Worm (Caenorhabditis elegans) whole organism, L2 larva: ENCODE data around the gene bmy-1.

ENCODE experiments used
- C34F6.9 ChIP-seq: fragments of 150-350 bp; optimal IDR thresholded peaks from 2 replicates; lab custom pipeline; 2014; ENCODE audit warnings: missing biosample characterization, missing genetic modification characterization
- F13H6.1 ChIP-seq: sonication (generic microtip); optimal IDR thresholded peaks from 2 replicates; lab custom pipeline; 2016; ENCODE audit warnings: missing genetic modification characterization, missing compliant biosample characterization
- R02D3.7 ChIP-seq: fragments of 150-350 bp; optimal IDR thresholded peaks from 2 replicates; lab custom pipeline; 2014; ENCODE audit warnings: missing biosample characterization, missing genetic modification characterization
- Y55F3AM.14 ChIP-seq: fragments of 200-800 bp; sonication (Bioruptor generic); optimal IDR thresholded peaks from 2 replicates; lab custom pipeline; 2018; ENCODE audit warnings: mild to moderate bottlenecking, missing genetic modification characterization, missing compliant biosample characterization
- ZK546.5 ChIP-seq: sonication (generic microtip); optimal IDR thresholded peaks from 2 replicates; lab custom pipeline; 2017; ENCODE audit warnings: missing biosample characterization, missing genetic modification characterization
- alr-1 ChIP-seq: fragments of 150-350 bp; optimal IDR thresholded peaks from 2 replicates; lab custom pipeline; 2014; ENCODE audit warnings: missing biosample characterization, missing genetic modification characterization
- aly-2 ChIP-seq: fragments of 150-350 bp; optimal IDR thresholded peaks from 2 replicates; lab custom pipeline; 2014; ENCODE audit warnings: missing biosample characterization, missing genetic modification characterization
- blmp-1 ChIP-seq: sonication (generic microtip); optimal IDR thresholded peaks from 2 replicates; lab custom pipeline; 2017; ENCODE audit warnings: missing genetic modification characterization, mild to moderate bottlenecking, missing compliant biosample characterization, antibody characterized with exemption, moderate library complexity; ENCODE audit not compliant: insufficient read depth
- ceh-16 ChIP-seq: fragments of 150-350 bp; optimal IDR thresholded peaks from 2 replicates; lab custom pipeline; 2014; ENCODE audit warnings: missing biosample characterization, missing genetic modification characterization
- ceh-82 ChIP-seq: fragments of 150-350 bp; optimal IDR thresholded peaks from 2 replicates; lab custom pipeline; 2014; ENCODE audit warnings: missing biosample characterization, missing genetic modification characterization
- crh-2 ChIP-seq: sonication (generic microtip); optimal IDR thresholded peaks from 2 replicates; lab custom pipeline; 2017; ENCODE audit warnings: missing biosample characterization, missing genetic modification characterization
- egl-27 ChIP-seq: sonication (generic microtip); optimal IDR thresholded peaks from 3 replicates; lab custom pipeline; 2017; ENCODE audit warnings: missing biosample characterization, missing genetic modification reagents, missing genetic modification characterization
- elt-1 ChIP-seq: fragments of 150-350 bp; optimal IDR thresholded peaks from 2 replicates; lab custom pipeline; 2014; ENCODE audit warnings: missing biosample characterization, missing genetic modification characterization
- elt-3 ChIP-seq: sonication (generic microtip); optimal IDR thresholded peaks from 2 replicates; lab custom pipeline; 2017; ENCODE audit warnings: missing biosample characterization, missing genetic modification characterization
- fos-1 ChIP-seq: fragments of 150-350 bp; optimal IDR thresholded peaks from 2 replicates; lab custom pipeline; 2014; ENCODE audit warnings: missing biosample characterization, missing genetic modification characterization
- gmeb-1 ChIP-seq: fragments of 150-350 bp; optimal IDR thresholded peaks from 2 replicates; lab custom pipeline; 2014; ENCODE audit warnings: missing biosample characterization, missing genetic modification characterization
- lin-11 ChIP-seq: fragments of 150-350 bp; sonication (generic microtip); optimal IDR thresholded peaks from 2 replicates; lab custom pipeline; 2014; ENCODE audit warnings: missing biosample characterization, missing genetic modification characterization, inconsistent platforms, mixed read lengths
- lin-13 ChIP-seq: fragments of 150-350 bp; optimal IDR thresholded peaks from 2 replicates; lab custom pipeline; 2014; ENCODE audit warnings: missing biosample characterization, missing genetic modification reagents, missing genetic modification characterization
- lsy-2 ChIP-seq, 2 experiments: fragments of 150-350 bp in 1 of 2; sonication (generic microtip) in 1 of 2; optimal IDR thresholded peaks; 2 replicates each; lab custom pipeline; 2014 to 2017; ENCODE audit warnings: missing biosample characterization in 2 of 2, missing genetic modification characterization in 2 of 2
- mab-5 ChIP-seq: fragments of 150-350 bp; optimal IDR thresholded peaks from 2 replicates; lab custom pipeline; 2014; ENCODE audit warnings: missing biosample characterization, missing genetic modification characterization
- mbf-1 ChIP-seq: sonication (generic microtip); optimal IDR thresholded peaks from 2 replicates; lab custom pipeline; 2017; ENCODE audit warnings: missing biosample characterization, missing genetic modification characterization
- mdl-1 ChIP-seq, 2 experiments: fragments of 150-350 bp in 1 of 2; sonication (generic microtip) in 1 of 2; optimal IDR thresholded peaks; 2 replicates each; lab custom pipeline; 2017; ENCODE audit warnings: missing biosample characterization in 2 of 2, missing genetic modification characterization in 2 of 2
- nhr-10 ChIP-seq: sonication (generic microtip); optimal IDR thresholded peaks from 2 replicates; lab custom pipeline; 2017; ENCODE audit warnings: missing biosample characterization, missing genetic modification characterization
- nhr-11 ChIP-seq: fragments of 150-350 bp; optimal IDR thresholded peaks from 2 replicates; lab custom pipeline; 2014; ENCODE audit warnings: missing biosample characterization, missing genetic modification characterization
- nhr-129 ChIP-seq: fragments of 150-350 bp; optimal IDR thresholded peaks from 2 replicates; lab custom pipeline; 2014; ENCODE audit warnings: missing biosample characterization, missing genetic modification characterization
- nhr-21 ChIP-seq: fragments of 150-350 bp; optimal IDR thresholded peaks from 2 replicates; lab custom pipeline; 2014; ENCODE audit warnings: missing biosample characterization, missing genetic modification characterization
- nhr-237 ChIP-seq: fragments of 150-350 bp; optimal IDR thresholded peaks from 2 replicates; lab custom pipeline; 2014; ENCODE audit warnings: missing biosample characterization, missing genetic modification characterization
- nhr-25 ChIP-seq: fragments of 150-350 bp; sonication (generic microtip); optimal IDR thresholded peaks from 3 replicates; lab custom pipeline; 2014; ENCODE audit warnings: missing biosample characterization, missing genetic modification characterization
- nhr-6 ChIP-seq: fragments of 150-350 bp; optimal IDR thresholded peaks from 2 replicates; lab custom pipeline; 2014; ENCODE audit warnings: missing biosample characterization, missing genetic modification characterization
- nhr-77 ChIP-seq: fragments of 150-350 bp; optimal IDR thresholded peaks from 2 replicates; lab custom pipeline; 2014; ENCODE audit warnings: missing biosample characterization, missing genetic modification characterization
- peb-1 ChIP-seq: fragments of 150-350 bp; optimal IDR thresholded peaks from 2 replicates; lab custom pipeline; 2014; ENCODE audit warnings: missing biosample characterization, missing genetic modification characterization
- sem-4 ChIP-seq: fragments of 150-350 bp; optimal IDR thresholded peaks from 2 replicates; lab custom pipeline; 2014; ENCODE audit warnings: missing biosample characterization, missing genetic modification reagents, missing genetic modification characterization
- skn-1 ChIP-seq: sonication (generic microtip); optimal IDR thresholded peaks from 2 replicates; lab custom pipeline; 2017; ENCODE audit warnings: missing biosample characterization, missing genetic modification characterization
- sma-3 ChIP-seq: sonication (generic microtip); optimal IDR thresholded peaks from 2 replicates; lab custom pipeline; 2016; ENCODE audit warnings: missing genetic modification reagents, missing genetic modification characterization, missing compliant biosample characterization
- sma-9 ChIP-seq, 2 experiments: fragments of 150-350 bp in 1 of 2; sonication (generic microtip) in 1 of 2; optimal IDR thresholded peaks; 2 replicates each; lab custom pipeline; 2014 to 2016; ENCODE audit warnings: missing genetic modification characterization in 2 of 2, mild to moderate bottlenecking in 1 of 2, missing biosample characterization in 1 of 2, missing compliant biosample characterization in 1 of 2, missing genetic modification reagents in 1 of 2, moderate library complexity in 1 of 2
- snpc-4 ChIP-seq: fragments of 150-350 bp; optimal IDR thresholded peaks from 2 replicates; lab custom pipeline; 2014; ENCODE audit warnings: missing biosample characterization, missing genetic modification characterization
- unc-39 ChIP-seq: fragments of 150-350 bp; optimal IDR thresholded peaks from 2 replicates; lab custom pipeline; 2014; ENCODE audit warnings: missing biosample characterization, missing genetic modification characterization
- unc-55 ChIP-seq: fragments of 150-350 bp; sonication (generic microtip); optimal IDR thresholded peaks from 3 replicates; lab custom pipeline; 2014; ENCODE audit warnings: missing biosample characterization, missing genetic modification reagents, missing genetic modification characterization
- unc-62 ChIP-seq: fragments of 150-350 bp; optimal IDR thresholded peaks from 2 replicates; lab custom pipeline; 2014; ENCODE audit warnings: missing biosample characterization, missing genetic modification reagents, missing genetic modification characterization
- zag-1 ChIP-seq: fragments of 150-350 bp; optimal IDR thresholded peaks from 2 replicates; lab custom pipeline; 2014; ENCODE audit warnings: missing biosample characterization, missing genetic modification characterization
- ztf-1 ChIP-seq: fragments of 200-800 bp; sonication (Bioruptor generic); conservative IDR thresholded peaks from 2 replicates; pipeline ENCODE4 v1.3.6; 2022; ENCODE audit warnings: missing genetic modification characterization, missing compliant biosample characterization
- ztf-11 ChIP-seq: sonication (generic microtip); optimal IDR thresholded peaks from 2 replicates; lab custom pipeline; 2017; ENCODE audit warnings: missing biosample characterization, missing genetic modification characterization
- ztf-4 ChIP-seq: fragments of 150-350 bp; optimal IDR thresholded peaks from 2 replicates; lab custom pipeline; 2014; ENCODE audit warnings: missing biosample characterization, missing genetic modification characterization

bmy-1 gene

ce11 chrII:5358137-5358745 is at the start of gene bmy-1, which contains the start of gene F09E5.11:
TSS of gene bmy-1 (plus strand) at chrII:5358695.
TSS of gene F09E5.11 (minus strand) at chrII:5358187.
- peak; percentile 76 for TF ChIP-seq sem-4
- no peak for TF ChIP-seq elt-1 (tag; lab: Kevin White, UChicago)
- peak; percentile 83 for TF ChIP-seq F13H6.1
- TF ChIP-seq zag-1 (tag; lab: Kevin White, UChicago) = peak; percentile 72
- TF ChIP-seq ztf-1 (GFP tag; lab: Robert Waterston, UW) = no peak
- no peak for TF ChIP-seq aly-2
- TF ChIP-seq peb-1 (tag; lab: Kevin White, UChicago) = no peak
- TF ChIP-seq C34F6.9 = peak; percentile 84
- TF ChIP-seq gmeb-1 (tag; lab: Kevin White, UChicago) = peak; percentile 83
- TF ChIP-seq ZK546.5 (tag; lab: Kevin White, UChicago) = peak; percentile 29
- TF ChIP-seq fos-1 (tag; lab: Kevin White, UChicago) = peak; percentile 56
- peak; percentile 10 for TF ChIP-seq blmp-1 (tag; lab: Kevin White, UChicago)
- peak; percentile 94 for TF ChIP-seq unc-55 (GFP tag; lab: Kevin White, UChicago)
- TF ChIP-seq ztf-11 (tag; lab: Kevin White, UChicago) = no peak
- peak; percentile 86 for TF ChIP-seq lin-13 (GFP tag; lab: Kevin White, UChicago)
- peak; percentile 19 for TF ChIP-seq ceh-16 (tag; lab: Kevin White, UChicago)
- TF ChIP-seq lsy-2 (tag; optimal IDR thresholded peaks at IDR 0.05; lab: Kevin White, UChicago) = peak; percentile 59 to 85
- TF ChIP-seq sma-3 = peak; percentile 83
- TF ChIP-seq crh-2 (tag; lab: Kevin White, UChicago) = peak; percentile 81
- TF ChIP-seq Y55F3AM.14 = peak; percentile 61
- peak; percentile 89 for TF ChIP-seq lin-11 (tag; lab: Kevin White, UChicago)
- TF ChIP-seq snpc-4 (tag; lab: Kevin White, UChicago) = peak; percentile 54
- TF ChIP-seq nhr-21 (tag; lab: Kevin White, UChicago) = peak; percentile 64
- TF ChIP-seq mdl-1 (tag; optimal IDR thresholded peaks at IDR 0.05; lab: Kevin White, UChicago) = peak in 1 of 2 experiments; percentile 51
- no peak for TF ChIP-seq egl-27
- no peak for TF ChIP-seq nhr-11 (tag; lab: Kevin White, UChicago)
- no peak for TF ChIP-seq unc-39 (tag; lab: Kevin White, UChicago)
- peak; percentile 87 for TF ChIP-seq R02D3.7 (tag; lab: Kevin White, UChicago)
- TF ChIP-seq mab-5 (tag; lab: Kevin White, UChicago) = peak; percentile 56
- peak; percentile 63 for TF ChIP-seq ztf-4 (tag; lab: Kevin White, UChicago)
- TF ChIP-seq ceh-82 (tag; lab: Kevin White, UChicago) = peak; percentile 43
- TF ChIP-seq nhr-6 (tag; lab: Kevin White, UChicago) = no peak
- TF ChIP-seq nhr-129 = peak; percentile 80
- TF ChIP-seq nhr-237 (tag; lab: Kevin White, UChicago) = peak; percentile 52
- TF ChIP-seq unc-62 = no peak
- peak; percentile 79 for TF ChIP-seq sma-9 (GFP tag; optimal IDR thresholded peaks at IDR 0.05; lab: Kevin White, UChicago)
- no peak for TF ChIP-seq sma-9 (tag; optimal IDR thresholded peaks at IDR 0.05; lab: Kevin White, UChicago)
- TF ChIP-seq nhr-10 (tag; lab: Kevin White, UChicago) = no peak
- TF ChIP-seq nhr-25 (tag; lab: Kevin White, UChicago) = peak; percentile 53
- peak; percentile 41 for TF ChIP-seq skn-1 (tag; lab: Kevin White, UChicago)

- TF ChIP-seq ZK546.5 (tag; lab: Kevin White, UChicago) (no peak), unc-55 (GFP tag; lab: Kevin White, UChicago) (peak; percentile 79), C34F6.9 (peak; percentile 33), nhr-10 (tag; lab: Kevin White, UChicago) (no peak)
- TF ChIP-seq, all 48 proteins: peak for 2
Observed at ce11 chrII:5308961-5309360, 49.5 kb upstream of the bmy-1 start.

ce11 chrII:5309720-5310119 is 48.8 kb upstream of the bmy-1 start:
- TF ChIP-seq nhr-237 (tag; lab: Kevin White, UChicago) (no peak), ztf-1 (GFP tag; lab: Robert Waterston, UW) (no peak), peb-1 (tag; lab: Kevin White, UChicago) (no peak), unc-55 (GFP tag; lab: Kevin White, UChicago) (no peak), nhr-77 (tag; lab: Kevin White, UChicago) (no peak), elt-3 (tag; lab: Kevin White, UChicago) (no peak), blmp-1 (tag; lab: Kevin White, UChicago) (no peak), aly-2 (no peak), lin-11 (tag; lab: Kevin White, UChicago) (no peak), sma-3 (no peak), alr-1 (tag; lab: Kevin White, UChicago) (no peak), unc-62 (no peak), nhr-21 (tag; lab: Kevin White, UChicago) (no peak), unc-39 (tag; lab: Kevin White, UChicago) (no peak), mbf-1 (tag; lab: Kevin White, UChicago) (no peak), ceh-16 (tag; lab: Kevin White, UChicago) (no peak)
